Fruit fly (Drosophila melanogaster) whole organism, larva: ENCODE measurements around the gene RanGAP.

Experiments
- noc ChIP-seq: fragments of 200-800 bp; sonication (Bioruptor generic); optimal IDR thresholded peaks from 3 replicates; lab custom pipeline; 2019; ENCODE audit warnings: missing biosample characterization, mild to moderate bottlenecking, missing genetic modification characterization, moderate library complexity

Gene RanGAP

dm6 chr2L:19462898-19463297, 21.1 kb downstream of the RanGAP start:
- TF ChIP-seq noc (tag; lab: Kevin White, UChicago) = no peak

- no peak for TF ChIP-seq noc (tag; lab: Kevin White, UChicago)
These were observed 21.6 kb downstream of the RanGAP start for dm6 chr2L:19463405-19463804.

- no peak for TF ChIP-seq noc (tag; lab: Kevin White, UChicago)
These were observed 22.1 kb downstream of the RanGAP start, which contains the start of gene tj for dm6 chr2L:19463824-19464317. TSS of gene tj (plus strand) at chr2L:19464267.

- TF ChIP-seq noc (tag; lab: Kevin White, UChicago) = no peak
These were observed 27.3 kb downstream of the RanGAP start for dm6 chr2L:19469090-19469489.

- no peak for TF ChIP-seq noc (tag; lab: Kevin White, UChicago)
These were observed 28.0 kb downstream of the RanGAP start for dm6 chr2L:19469751-19470150.

- TF ChIP-seq noc (tag; lab: Kevin White, UChicago) = no peak
These were observed 30.5 kb downstream of the RanGAP start for dm6 chr2L:19472256-19472655.

- no peak for TF ChIP-seq noc (tag; lab: Kevin White, UChicago)
These were observed 31.7 kb downstream of the RanGAP start for dm6 chr2L:19473397-19474009.

- TF ChIP-seq noc (tag; lab: Kevin White, UChicago) = no peak
These were observed 37.7 kb downstream of the RanGAP start for dm6 chr2L:19479249-19479984.

- TF ChIP-seq noc (tag; lab: Kevin White, UChicago) = no peak
These were observed 38.9 kb downstream of the RanGAP start for dm6 chr2L:19480406-19481334.

- no peak for TF ChIP-seq noc (tag; lab: Kevin White, UChicago)
These were observed 42.8 kb downstream of the RanGAP start, which contains the start of the genes CG10195 and CG13084 for dm6 chr2L:19484539-19484938. TSS of gene CG10195 (minus strand) at chr2L:19484705. TSS of gene CG13084 (plus strand) at chr2L:19484930.

dm6 chr2L:19487190-19487589, 45.4 kb downstream of the RanGAP start, which contains the start of gene CG13083:
TSS of gene CG13083 (plus strand) at chr2L:19487490.
- no peak for TF ChIP-seq noc (tag; lab: Kevin White, UChicago)

dm6 chr2L:19489997-19490461, 48.3 kb downstream of the RanGAP start, which contains the start of the genes CG10194 and CG18094:
TSS of gene CG10194 (minus strand) at chr2L:19490104.
TSS of gene CG18094 (plus strand) at chr2L:19490262.
- peak; percentile 80 for TF ChIP-seq noc (tag; lab: Kevin White, UChicago)

- TF ChIP-seq noc (tag; lab: Kevin White, UChicago) = peak; percentile 87
These were observed 51.4 kb downstream of the RanGAP start, which contains the start of the genes swm and Ctu2 for dm6 chr2L:19492934-19493686. TSS of gene swm (plus strand) at chr2L:19493251. TSS of gene Ctu2 (minus strand) at chr2L:19493253.
